Fruit fly (Drosophila melanogaster) whole organism, embryonic: Measurements from ENCODE around the gene CG12811.

Experiments
- ATbp ChIP-seq: fragments of 200-800 bp; sonication (Bioruptor generic); optimal IDR thresholded peaks from 2 replicates; lab custom pipeline; 2017; ENCODE audit warnings: missing biosample characterization, mild to moderate bottlenecking, missing genetic modification characterization, missing genetic modification reagents
- Bgb ChIP-seq: fragments of 200-800 bp; sonication (Bioruptor generic); IDR thresholded peaks from 2 replicates; pipeline ENCODE4 v1.3.6; 2022; ENCODE audit warnings: missing biosample characterization, missing genetic modification characterization; ENCODE audit not compliant: partially characterized antibody
- CG10209 ChIP-seq: fragments of 200-800 bp; sonication (Bioruptor generic); optimal IDR thresholded peaks from 3 replicates; lab custom pipeline; 2017; ENCODE audit warnings: missing biosample characterization, mild to moderate bottlenecking, missing genetic modification characterization, missing genetic modification reagents
- CG11085 ChIP-seq: fragments of 200-800 bp; sonication (Bioruptor generic); IDR thresholded peaks from 2 replicates; pipeline ENCODE4 v1.3.6; 2022; ENCODE audit warnings: missing biosample characterization, missing genetic modification characterization
- CG13624 ChIP-seq: fragments of 200-800 bp; sonication (Bioruptor generic); optimal IDR thresholded peaks from 2 replicates; lab custom pipeline; 2016; ENCODE audit warnings: missing biosample characterization, missing genetic modification characterization
- CG14050 ChIP-seq: fragments of 200-800 bp; sonication (Bioruptor generic); IDR thresholded peaks from 3 replicates; pipeline ENCODE4 v1.3.6; 2022; ENCODE audit warnings: missing biosample characterization, missing genetic modification characterization
- CG16815 ChIP-seq: fragments of 200-800 bp; sonication (Bioruptor generic); optimal IDR thresholded peaks from 3 replicates; lab custom pipeline; 2017; ENCODE audit warnings: missing biosample characterization, mild to moderate bottlenecking, missing genetic modification characterization
- CG17912 ChIP-seq: fragments of 200-800 bp; sonication (Bioruptor generic); optimal IDR thresholded peaks from 2 replicates; lab custom pipeline; 2018; ENCODE audit warnings: missing biosample characterization, mild to moderate bottlenecking, missing genetic modification characterization
- CG18476 ChIP-seq: fragments of 200-800 bp; sonication (Bioruptor generic); optimal IDR thresholded peaks from 2 replicates; lab custom pipeline; 2016; ENCODE audit warnings: missing biosample characterization, mild to moderate bottlenecking, missing genetic modification characterization
- CG18599 ChIP-seq: fragments of 200-800 bp; sonication (Bioruptor generic); optimal IDR thresholded peaks from 3 replicates; lab custom pipeline; 2017; ENCODE audit warnings: missing biosample characterization, missing genetic modification characterization, mild to moderate bottlenecking, moderate library complexity, missing genetic modification reagents
- CG2678 ChIP-seq: fragments of 200-800 bp; sonication (Bioruptor generic); optimal IDR thresholded peaks from 3 replicates; lab custom pipeline; 2019; ENCODE audit warnings: missing biosample characterization, mild to moderate bottlenecking, missing genetic modification characterization, moderate library complexity
- CG34224 ChIP-seq: fragments of 200-800 bp; sonication (Bioruptor generic); IDR thresholded peaks from 3 replicates; pipeline ENCODE4 v1.3.6; 2022; ENCODE audit warnings: missing biosample characterization, missing genetic modification characterization; ENCODE audit not compliant: partially characterized antibody
- CG34422 ChIP-seq: fragments of 200-800 bp; sonication (Bioruptor generic); IDR thresholded peaks from 3 replicates; pipeline ENCODE4 v1.3.6; 2022; ENCODE audit warnings: missing biosample characterization, missing genetic modification characterization
- CG4282 ChIP-seq: fragments of 200-800 bp; sonication (Bioruptor generic); optimal IDR thresholded peaks from 2 replicates; lab custom pipeline; 2016; ENCODE audit warnings: missing biosample characterization, missing genetic modification characterization
- CG4617 ChIP-seq: fragments of 200-800 bp; sonication (Bioruptor generic); optimal IDR thresholded peaks from 3 replicates; lab custom pipeline; 2016; ENCODE audit warnings: missing biosample characterization, missing genetic modification characterization, borderline replicate concordance
- CG7271 ChIP-seq: fragments of 200-800 bp; sonication (Bioruptor generic); optimal IDR thresholded peaks from 2 replicates; lab custom pipeline; 2018; ENCODE audit warnings: missing biosample characterization, mild to moderate bottlenecking, missing genetic modification characterization, moderate library complexity
- CG7357 ChIP-seq: fragments of 200-800 bp; sonication (Bioruptor generic); IDR thresholded peaks from 3 replicates; pipeline ENCODE4 v1.3.6; 2022; ENCODE audit warnings: missing biosample characterization, missing genetic modification characterization
- CG9215 ChIP-seq: fragments of 200-800 bp; sonication (Bioruptor generic); IDR thresholded peaks from 2 replicates; pipeline ENCODE4 v1.3.6; 2022; ENCODE audit warnings: missing biosample characterization, missing genetic modification characterization
- CG9876 ChIP-seq: fragments of 200-800 bp; sonication (Bioruptor generic); optimal IDR thresholded peaks from 2 replicates; lab custom pipeline; 2016; ENCODE audit warnings: missing biosample characterization, missing genetic modification characterization
- CrebB ChIP-seq: fragments of 200-800 bp; sonication (Bioruptor generic); optimal IDR thresholded peaks from 3 replicates; lab custom pipeline; 2018; ENCODE audit warnings: missing biosample characterization, mild to moderate bottlenecking, missing genetic modification characterization
- Dref ChIP-seq: fragments of 200-800 bp; sonication (Bioruptor generic); IDR thresholded peaks from 2 replicates; pipeline ENCODE4 v1.3.6; 2022; ENCODE audit warnings: missing biosample characterization, missing genetic modification characterization
- Gsc ChIP-seq: fragments of 200-800 bp; sonication (Bioruptor generic); IDR thresholded peaks from 2 replicates; pipeline ENCODE4 v1.3.6; 2022; ENCODE audit warnings: missing biosample characterization, missing genetic modification characterization
- HLH4C ChIP-seq: fragments of 200-800 bp; sonication (Bioruptor generic); IDR thresholded peaks from 3 replicates; pipeline ENCODE4 v1.3.6; 2022; ENCODE audit warnings: missing biosample characterization, missing genetic modification characterization; ENCODE audit not compliant: partially characterized antibody
- Hey ChIP-seq: fragments of 200-800 bp; sonication (Bioruptor generic); optimal IDR thresholded peaks from 3 replicates; lab custom pipeline; 2018; ENCODE audit warnings: missing biosample characterization, mild to moderate bottlenecking, missing genetic modification characterization
- Med ChIP-seq: fragments of 200-800 bp; sonication (Bioruptor generic); peaks from one replicate; lab custom pipeline; 2016; ENCODE audit warnings: missing biosample characterization, missing genetic modification characterization, mild to moderate bottlenecking, inconsistent platforms, moderate library complexity
- NfI ChIP-seq: fragments of 200-800 bp; sonication (Bioruptor generic); optimal IDR thresholded peaks from 3 replicates; lab custom pipeline; 2018; ENCODE audit warnings: missing biosample characterization, mild to moderate bottlenecking, missing genetic modification characterization, moderate library complexity
- TFAM ChIP-seq: fragments of 200-800 bp; sonication (Bioruptor generic); optimal IDR thresholded peaks from 2 replicates; lab custom pipeline; 2017; ENCODE audit warnings: missing biosample characterization, missing genetic modification characterization, inconsistent platforms
- abd-A ChIP-seq: fragments of 200-800 bp; sonication (Bioruptor generic); optimal IDR thresholded peaks from 3 replicates; lab custom pipeline; 2019; ENCODE audit warnings: missing biosample characterization, mild to moderate bottlenecking, missing genetic modification characterization, moderate library complexity
- amos ChIP-seq: fragments of 200-800 bp; sonication (Bioruptor generic); IDR thresholded peaks from 2 replicates; pipeline ENCODE4 v1.3.6; 2022; ENCODE audit warnings: missing biosample characterization, missing genetic modification characterization; ENCODE audit not compliant: partially characterized antibody
- ara ChIP-seq: fragments of 200-800 bp; sonication (Bioruptor generic); IDR thresholded peaks from 2 replicates; pipeline ENCODE4 v1.3.6; 2022; ENCODE audit warnings: missing biosample characterization, missing genetic modification characterization
- bsh ChIP-seq, 2 experiments: fragments of 200-800 bp; sonication (Bioruptor generic); optimal IDR thresholded peaks; 2 replicates each; lab custom pipeline; 2017 to 2018; ENCODE audit warnings: mild to moderate bottlenecking in 2 of 2, missing biosample characterization in 2 of 2, missing genetic modification characterization in 2 of 2, moderate library complexity in 1 of 2
- dmrt11E ChIP-seq: fragments of 200-800 bp; sonication (Bioruptor generic); optimal IDR thresholded peaks from 3 replicates; lab custom pipeline; 2018; ENCODE audit warnings: missing biosample characterization, mild to moderate bottlenecking, missing genetic modification characterization, moderate library complexity
- fd96Cb ChIP-seq: fragments of 200-800 bp; sonication (Bioruptor generic); optimal IDR thresholded peaks from 2 replicates; lab custom pipeline; 2018; ENCODE audit warnings: missing biosample characterization, mild to moderate bottlenecking, missing genetic modification characterization, moderate library complexity
- jigr1 ChIP-seq: fragments of 200-800 bp; sonication (Bioruptor generic); IDR thresholded peaks from 3 replicates; pipeline ENCODE4 v1.3.6; 2022; ENCODE audit warnings: missing biosample characterization, missing genetic modification characterization
- jumu ChIP-seq: fragments of 200-800 bp; sonication (Bioruptor generic); optimal IDR thresholded peaks from 3 replicates; lab custom pipeline; 2016; ENCODE audit warnings: missing biosample characterization, missing genetic modification characterization
- mirr ChIP-seq: fragments of 200-800 bp; sonication (Bioruptor generic); optimal IDR thresholded peaks from 3 replicates; lab custom pipeline; 2018; ENCODE audit warnings: missing biosample characterization, mild to moderate bottlenecking, missing genetic modification characterization
- pzg ChIP-seq: fragments of 200-800 bp; sonication (Bioruptor generic); optimal IDR thresholded peaks from 3 replicates; lab custom pipeline; 2018; ENCODE audit warnings: missing biosample characterization, mild to moderate bottlenecking, missing genetic modification characterization, moderate library complexity
- row ChIP-seq: fragments of 200-800 bp; sonication (Bioruptor generic); IDR thresholded peaks from 3 replicates; pipeline ENCODE4 v1.3.6; 2022; ENCODE audit warnings: missing biosample characterization, missing genetic modification characterization
- scrt ChIP-seq: fragments of 200-800 bp; sonication (Bioruptor generic); optimal IDR thresholded peaks from 2 replicates; lab custom pipeline; 2018; ENCODE audit warnings: missing biosample characterization, mild to moderate bottlenecking, missing genetic modification characterization, moderate library complexity
- sens-2 ChIP-seq: fragments of 200-800 bp; sonication (Bioruptor generic); IDR thresholded peaks from 2 replicates; pipeline ENCODE4 v1.3.6; 2022; ENCODE audit warnings: missing biosample characterization, missing genetic modification characterization
- sima ChIP-seq: fragments of 200-800 bp; sonication (Bioruptor generic); optimal IDR thresholded peaks from 2 replicates; lab custom pipeline; 2016; ENCODE audit warnings: missing biosample characterization, missing genetic modification characterization
- sna ChIP-seq: fragments of 200-800 bp; sonication (Bioruptor generic); IDR thresholded peaks from 2 replicates; pipeline ENCODE4 v1.3.6; 2022; ENCODE audit warnings: missing biosample characterization, missing genetic modification characterization; ENCODE audit not compliant: partially characterized antibody
- ssp ChIP-seq: fragments of 200-800 bp; sonication (Bioruptor generic); IDR thresholded peaks from 2 replicates; pipeline ENCODE4 v1.3.6; 2022; ENCODE audit warnings: missing biosample characterization, missing genetic modification characterization
- tll ChIP-seq, 2 experiments: fragments of 200-800 bp in 1 of 2; fragments of >200 bp in 1 of 2; sonication (Bioruptor generic) in 1 of 2; optimal IDR thresholded peaks; 2 replicates each; lab custom pipeline; 2017 to 2019; ENCODE audit warnings: missing biosample characterization in 2 of 2, missing genetic modification characterization in 2 of 2, mild to moderate bottlenecking in 1 of 2, moderate library complexity in 1 of 2
- tna ChIP-seq: fragments of 200-800 bp; sonication (Bioruptor generic); IDR thresholded peaks from 2 replicates; pipeline ENCODE4 v1.3.6; 2022; ENCODE audit warnings: missing biosample characterization, missing genetic modification characterization; ENCODE audit not compliant: partially characterized antibody
- toy ChIP-seq: fragments of 200-800 bp; sonication (Bioruptor generic); IDR thresholded peaks from 2 replicates; pipeline ENCODE4 v1.3.6; 2022; ENCODE audit warnings: missing biosample characterization, missing genetic modification characterization
- tx ChIP-seq: fragments of 200-800 bp; sonication (Bioruptor generic); optimal IDR thresholded peaks from 2 replicates; lab custom pipeline; 2016; ENCODE audit warnings: missing biosample characterization, missing genetic modification characterization

The CG12811 gene

DNA sequence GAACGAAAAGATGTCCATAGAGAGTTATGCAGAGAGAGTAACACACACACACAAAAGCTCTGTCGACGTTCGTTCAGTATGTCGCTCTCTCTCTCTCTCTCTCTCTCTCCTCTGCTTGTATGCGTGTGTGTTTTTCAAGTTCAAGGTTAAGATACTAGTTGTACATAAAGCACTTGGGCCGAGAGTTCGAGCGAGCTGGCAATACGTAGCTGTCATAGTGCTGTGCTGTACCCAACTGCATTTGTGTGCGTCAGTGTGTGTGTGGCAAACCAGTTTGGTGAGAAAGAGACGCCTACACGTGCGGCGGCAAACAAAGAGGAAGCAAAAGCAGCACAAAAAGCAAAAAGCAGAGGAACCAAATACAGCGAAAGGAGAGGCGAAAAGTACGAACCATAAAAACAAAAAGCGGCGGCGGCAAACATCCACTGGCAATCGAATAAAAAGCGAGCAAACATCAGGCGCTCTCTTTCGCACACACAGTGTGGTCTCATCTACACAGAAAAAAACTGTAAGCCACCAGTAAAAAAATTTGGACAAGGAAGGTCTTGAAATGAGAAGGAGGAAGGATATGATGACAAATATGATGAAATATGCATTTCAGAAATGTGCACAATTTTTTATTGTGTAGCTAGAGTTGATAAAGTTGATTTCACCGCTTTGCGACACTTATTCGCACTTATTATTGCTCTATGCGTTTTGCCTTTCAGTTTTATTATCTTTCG lies 38.8 kb upstream of the CG12811 start (continued):
- TF ChIP-seq CG7357 (GFP tag; lab: Robert Waterston, UW) (peak; percentile 58; the same call in 1 of the 3 replicates), CG14050 (GFP tag; lab: Robert Waterston, UW) (peak; percentile 39; the same call in 2 of the 3 replicates), CG34224 (GFP tag; lab: Robert Waterston, UW) (no peak), sna (GFP tag; lab: Robert Waterston, UW) (0 out of 2 replicates have a peak, but pooled peaks have one; percentile 28), jumu (GFP tag; lab: Kevin White, UChicago) (peak; percentile 68), amos (no peak), tx (GFP tag; lab: Kevin White, UChicago) (peak; percentile 39), sima (no peak), NfI (GFP tag; lab: Kevin White, UChicago) (peak; percentile 59), tna (no peak), CG16815 (GFP tag; lab: Kevin White, UChicago) (peak; percentile 56), jigr1 (GFP tag; lab: Robert Waterston, UW) (no peak), pzg (GFP tag; lab: Kevin White, UChicago) (no peak), CG34422 (GFP tag; lab: Robert Waterston, UW) (peak; percentile 80; the same call in 2 of the 3 replicates), CrebB (tag; lab: Kevin White, UChicago) (no peak), scrt (GFP tag; lab: Kevin White, UChicago) (peak; percentile 24), CG4282 (GFP tag; lab: Kevin White, UChicago) (no peak), bsh (GFP tag; optimal IDR thresholded peaks at IDR 0.05; lab: Kevin White, UChicago) (peak; percentile 59 to 78), ATbp (GFP tag; lab: Kevin White, UChicago) (peak; percentile 60), Bgb (GFP tag; lab: Robert Waterston, UW) (0 out of 2 replicates have a peak, but pooled peaks have one; percentile 13), CG9215 (GFP tag; lab: Robert Waterston, UW) (no peak), CG10209 (GFP tag; lab: Kevin White, UChicago) (peak; percentile 69), CG11085 (no peak; the same call in 1 of the 2 replicates), CG7271 (tag; lab: Kevin White, UChicago) (no peak), Dref (GFP tag; lab: Robert Waterston, UW) (no peak), dmrt11E (tag; lab: Kevin White, UChicago) (peak; percentile 19), tll (GFP tag; optimal IDR thresholded peaks at IDR 0.05; lab: Kevin White, UChicago) (no peak), HLH4C (GFP tag; lab: Robert Waterston, UW) (no peak), CG2678 (peak; percentile 73), sens-2 (GFP tag; lab: Robert Waterston, UW) (peak; percentile 49; the same call in 1 of the 2 replicates), CG9876 (GFP tag; lab: Kevin White, UChicago) (peak; percentile 65), toy (GFP tag; lab: Robert Waterston, UW) (peak; percentile 37; the same call in 1 of the 2 replicates), Hey (tag; lab: Kevin White, UChicago) (no peak), ara (GFP tag; lab: Robert Waterston, UW) (peak; percentile 40; the same call in 1 of the 2 replicates), Med (GFP tag; lab: Kevin White, UChicago) (peak; percentile 96), row (GFP tag; lab: Robert Waterston, UW) (peak; percentile 66), Gsc (GFP tag; lab: Robert Waterston, UW) (peak; percentile 40), mirr (peak; percentile 45), CG18476 (GFP tag; lab: Kevin White, UChicago) (no peak), ssp (peak; percentile 40; the same call in 1 of the 2 replicates), CG4617 (GFP tag; lab: Kevin White, UChicago) (peak; percentile 9), TFAM (GFP tag; lab: Kevin White, UChicago) (no peak), fd96Cb (tag; lab: Kevin White, UChicago) (peak; percentile 43), CG18599 (GFP tag; lab: Kevin White, UChicago) (peak; percentile 77), CG13624 (GFP tag; lab: Kevin White, UChicago) (peak; percentile 72), abd-A (peak; percentile 87), CG17912 (GFP tag; lab: Kevin White, UChicago) (no peak)
